Fruit fly (Drosophila melanogaster) whole organism, embryonic: Measurements from ENCODE around the gene hkb.

ENCODE experiments used
- Atf6 ChIP-seq: fragments of 200-800 bp; sonication (Bioruptor generic); IDR thresholded peaks from 2 replicates; pipeline ENCODE4 v1.3.6; 2022; ENCODE audit warnings: missing biosample characterization, missing genetic modification characterization
- CG11504 ChIP-seq: fragments of 200-800 bp; sonication (Bioruptor generic); optimal IDR thresholded peaks from 3 replicates; lab custom pipeline; 2019; ENCODE audit warnings: missing biosample characterization, mild to moderate bottlenecking, missing genetic modification characterization, moderate library complexity
- CG12155 ChIP-seq: fragments of 200-800 bp; sonication (Bioruptor generic); optimal IDR thresholded peaks from 3 replicates; lab custom pipeline; 2016; ENCODE audit warnings: missing biosample characterization, missing genetic modification characterization
- CG13894 ChIP-seq: fragments of 200-800 bp; sonication (Bioruptor generic); optimal IDR thresholded peaks from 3 replicates; lab custom pipeline; 2018; ENCODE audit warnings: missing biosample characterization, mild to moderate bottlenecking, missing genetic modification characterization, moderate library complexity
- CG14710 ChIP-seq: fragments of 200-800 bp; sonication (Bioruptor generic); optimal IDR thresholded peaks from 3 replicates; lab custom pipeline; 2019; ENCODE audit warnings: missing biosample characterization, mild to moderate bottlenecking, missing genetic modification characterization, moderate library complexity
- CG16815 ChIP-seq: fragments of 200-800 bp; sonication (Bioruptor generic); optimal IDR thresholded peaks from 3 replicates; lab custom pipeline; 2017; ENCODE audit warnings: missing biosample characterization, mild to moderate bottlenecking, missing genetic modification characterization
- CG18619 ChIP-seq: fragments of 200-800 bp; sonication (Bioruptor generic); optimal IDR thresholded peaks from 3 replicates; lab custom pipeline; 2017; ENCODE audit warnings: missing biosample characterization, mild to moderate bottlenecking, missing genetic modification characterization
- CG2202 ChIP-seq: fragments of 200-800 bp; sonication (Bioruptor generic); optimal IDR thresholded peaks from 2 replicates; lab custom pipeline; 2018; ENCODE audit warnings: missing biosample characterization, mild to moderate bottlenecking, missing genetic modification characterization
- CG31441 ChIP-seq: fragments of 200-800 bp; sonication (Bioruptor generic); IDR thresholded peaks from 2 replicates; pipeline ENCODE4 v1.3.6; 2022; ENCODE audit warnings: missing biosample characterization, missing genetic modification characterization
- CG34376 ChIP-seq: fragments of 200-800 bp; sonication (Bioruptor generic); optimal IDR thresholded peaks from 2 replicates; lab custom pipeline; 2018; ENCODE audit warnings: missing biosample characterization, mild to moderate bottlenecking, missing genetic modification characterization
- CG3838 ChIP-seq: fragments of 200-800 bp; sonication (Bioruptor generic); optimal IDR thresholded peaks from 3 replicates; lab custom pipeline; 2016; ENCODE audit warnings: missing biosample characterization, missing genetic modification characterization
- CG4820 ChIP-seq: fragments of 200-800 bp; sonication (Bioruptor generic); optimal IDR thresholded peaks from 3 replicates; lab custom pipeline; 2016; ENCODE audit warnings: missing biosample characterization, missing genetic modification characterization
- CG6654 ChIP-seq: fragments of 200-800 bp; sonication (Bioruptor generic); optimal IDR thresholded peaks from 2 replicates; lab custom pipeline; 2017; ENCODE audit warnings: missing biosample characterization, mild to moderate bottlenecking, missing genetic modification characterization
- CG7786 ChIP-seq: fragments of 200-800 bp; sonication (Bioruptor generic); optimal IDR thresholded peaks from 2 replicates; lab custom pipeline; 2016; ENCODE audit warnings: missing biosample characterization, missing genetic modification characterization
- CG7987 ChIP-seq: fragments of 200-800 bp; sonication (Bioruptor generic); optimal IDR thresholded peaks from 2 replicates; lab custom pipeline; 2018; ENCODE audit warnings: missing biosample characterization, mild to moderate bottlenecking, missing genetic modification characterization, moderate library complexity
- CG8290 ChIP-seq, 3 experiments: fragments of 200-800 bp; sonication (Bioruptor generic); optimal IDR thresholded peaks; 2 replicates each; lab custom pipeline; 2016 to 2019; ENCODE audit warnings: missing biosample characterization in 3 of 3, missing genetic modification characterization in 3 of 3, mild to moderate bottlenecking in 2 of 3, moderate library complexity in 1 of 3
- CG9437 ChIP-seq: fragments of 200-800 bp; sonication (Bioruptor generic); optimal IDR thresholded peaks from 2 replicates; lab custom pipeline; 2018; ENCODE audit warnings: missing biosample characterization, mild to moderate bottlenecking, missing genetic modification characterization
- CG9609 ChIP-seq: fragments of 200-800 bp; sonication (Bioruptor generic); optimal IDR thresholded peaks from 3 replicates; lab custom pipeline; 2016; ENCODE audit warnings: missing biosample characterization, missing genetic modification characterization
- CrebB ChIP-seq: fragments of 200-800 bp; sonication (Bioruptor generic); optimal IDR thresholded peaks from 3 replicates; lab custom pipeline; 2018; ENCODE audit warnings: missing biosample characterization, mild to moderate bottlenecking, missing genetic modification characterization
- Deaf1 ChIP-seq: fragments of 200-800 bp; optimal IDR thresholded peaks from 3 replicates; lab custom pipeline; 2019; ENCODE audit warnings: missing biosample characterization, mild to moderate bottlenecking, missing genetic modification characterization, moderate library complexity
- Dip3 ChIP-seq: fragments of 200-800 bp; sonication (Bioruptor generic); optimal IDR thresholded peaks from 3 replicates; lab custom pipeline; 2016; ENCODE audit warnings: missing biosample characterization, missing genetic modification characterization
- Dref ChIP-seq: fragments of 200-800 bp; sonication (Bioruptor generic); IDR thresholded peaks from 2 replicates; pipeline ENCODE4 v1.3.6; 2022; ENCODE audit warnings: missing biosample characterization, missing genetic modification characterization
- H15 ChIP-seq: fragments of 200-800 bp; sonication (Bioruptor generic); IDR thresholded peaks from 3 replicates; pipeline ENCODE4 v1.3.6; 2022; ENCODE audit warnings: missing biosample characterization, missing genetic modification characterization
- Hmx ChIP-seq: fragments of 200-800 bp; sonication (Bioruptor generic); optimal IDR thresholded peaks from 2 replicates; lab custom pipeline; 2016; ENCODE audit warnings: missing biosample characterization, missing genetic modification characterization
- Hr3 ChIP-seq: fragments of 200-800 bp; sonication (Bioruptor generic); optimal IDR thresholded peaks from 3 replicates; lab custom pipeline; 2016; ENCODE audit warnings: missing biosample characterization, missing genetic modification characterization
- Hr39 ChIP-seq: fragments of >200 bp; optimal IDR thresholded peaks from 2 replicates; lab custom pipeline; 2017
- Lhr ChIP-seq: fragments of 200-800 bp; sonication (Bioruptor generic); optimal IDR thresholded peaks from 3 replicates; lab custom pipeline; 2017; ENCODE audit warnings: mild to moderate bottlenecking, missing biosample characterization, missing genetic modification reagents, missing genetic modification characterization
- Lpt ChIP-seq: fragments of >200 bp; optimal IDR thresholded peaks from 2 replicates; lab custom pipeline; 2018; ENCODE audit warnings: missing biosample characterization, missing genetic modification characterization
- Nf-YB ChIP-seq: fragments of 200-800 bp; sonication (Bioruptor generic); optimal IDR thresholded peaks from 3 replicates; lab custom pipeline; 2019; ENCODE audit warnings: missing biosample characterization, mild to moderate bottlenecking, missing genetic modification characterization, moderate library complexity
- Pdp1 ChIP-seq, 2 experiments: fragments of 200-800 bp; sonication (Bioruptor generic); optimal IDR thresholded peaks; 3 replicates each; lab custom pipeline; 2016; ENCODE audit warnings: missing biosample characterization in 2 of 2, missing genetic modification characterization in 2 of 2, mild to moderate bottlenecking in 1 of 2, moderate library complexity in 1 of 2
- Poxn ChIP-seq: fragments of 200-800 bp; sonication (Bioruptor generic); IDR thresholded peaks from 2 replicates; pipeline ENCODE4 v1.3.6; 2022; ENCODE audit warnings: missing biosample characterization, missing genetic modification characterization
- Ptx1 ChIP-seq: fragments of 200-800 bp; sonication (Bioruptor generic); IDR thresholded peaks from 2 replicates; pipeline ENCODE4 v1.3.6; 2022; ENCODE audit warnings: missing biosample characterization, missing genetic modification characterization
- Usf ChIP-seq: fragments of 200-800 bp; sonication (Bioruptor generic); optimal IDR thresholded peaks from 2 replicates; lab custom pipeline; 2017; ENCODE audit warnings: missing genotype, missing biosample characterization, missing genetic modification characterization
- ac ChIP-seq: fragments of 200-800 bp; sonication (Bioruptor generic); optimal IDR thresholded peaks from 3 replicates; lab custom pipeline; 2017; ENCODE audit warnings: missing biosample characterization, mild to moderate bottlenecking, missing genetic modification characterization
- bcd ChIP-seq: fragments of 200-800 bp; sonication (Bioruptor generic); optimal IDR thresholded peaks from 2 replicates; lab custom pipeline; 2017; ENCODE audit warnings: missing biosample characterization, mild to moderate bottlenecking, missing genetic modification characterization
- chn ChIP-seq: fragments of 200-800 bp; sonication (Bioruptor generic); optimal IDR thresholded peaks from 2 replicates; lab custom pipeline; 2016; ENCODE audit warnings: missing biosample characterization, missing genetic modification characterization
- crol ChIP-seq: fragments of 200-800 bp; sonication (Bioruptor generic); IDR thresholded peaks from 2 replicates; pipeline ENCODE4 v1.3.6; 2022; ENCODE audit warnings: missing biosample characterization, missing genetic modification characterization
- crp ChIP-seq, 2 experiments: fragments of 200-800 bp; sonication (Bioruptor generic); optimal IDR thresholded peaks; 2 replicates in 1 of 2; 3 replicates in 1 of 2; lab custom pipeline; 2017; ENCODE audit warnings: missing biosample characterization in 2 of 2, missing genetic modification characterization in 2 of 2, mild to moderate bottlenecking in 1 of 2, moderate library complexity in 1 of 2
- emc ChIP-seq: fragments of 200-800 bp; sonication (Bioruptor generic); optimal IDR thresholded peaks from 2 replicates; lab custom pipeline; 2016; ENCODE audit warnings: missing biosample characterization, missing genetic modification characterization
- fd64A ChIP-seq: fragments of 200-800 bp; sonication (Bioruptor generic); optimal IDR thresholded peaks from 3 replicates; lab custom pipeline; 2018; ENCODE audit warnings: missing biosample characterization, mild to moderate bottlenecking, missing genetic modification characterization
- ftz-f1 ChIP-seq: fragments of 200-800 bp; sonication (Bioruptor generic); optimal IDR thresholded peaks from 2 replicates; lab custom pipeline; 2016; ENCODE audit warnings: missing biosample characterization, missing genetic modification characterization
- gfzf ChIP-seq: fragments of 200-800 bp; sonication (Bioruptor generic); optimal IDR thresholded peaks from 2 replicates; lab custom pipeline; 2016; ENCODE audit warnings: missing biosample characterization, mild to moderate bottlenecking, missing genetic modification characterization, moderate library complexity
- ham ChIP-seq: fragments of 200-800 bp; sonication (Bioruptor generic); IDR thresholded peaks from 2 replicates; pipeline ENCODE4 v1.3.6; 2022; ENCODE audit warnings: missing biosample characterization, missing genetic modification characterization
- hth ChIP-seq: fragments of >200 bp; optimal IDR thresholded peaks from 2 replicates; lab custom pipeline; 2017; ENCODE audit warnings: inconsistent platforms
- luna ChIP-seq: fragments of 200-800 bp; sonication (Bioruptor generic); optimal IDR thresholded peaks from 2 replicates; lab custom pipeline; 2016; ENCODE audit warnings: missing biosample characterization, missing genetic modification characterization
- p53 ChIP-seq: fragments of 200-800 bp; sonication (Bioruptor generic); optimal IDR thresholded peaks from 2 replicates; lab custom pipeline; 2016; ENCODE audit warnings: missing biosample characterization, missing genetic modification characterization
- pum ChIP-seq: fragments of 200-800 bp; sonication (Bioruptor generic); optimal IDR thresholded peaks from 2 replicates; lab custom pipeline; 2016; ENCODE audit warnings: missing biosample characterization, missing genetic modification characterization
- scrt ChIP-seq: fragments of 200-800 bp; sonication (Bioruptor generic); optimal IDR thresholded peaks from 2 replicates; lab custom pipeline; 2018; ENCODE audit warnings: missing biosample characterization, mild to moderate bottlenecking, missing genetic modification characterization, moderate library complexity
- sqz ChIP-seq: fragments of 200-800 bp; sonication (Bioruptor generic); optimal IDR thresholded peaks from 3 replicates; lab custom pipeline; 2018; ENCODE audit warnings: missing biosample characterization, mild to moderate bottlenecking, missing genetic modification characterization
- wek ChIP-seq: fragments of 200-800 bp; sonication (Bioruptor generic); optimal IDR thresholded peaks from 3 replicates; lab custom pipeline; 2018; ENCODE audit warnings: missing biosample characterization, mild to moderate bottlenecking, missing genetic modification characterization, moderate library complexity
- yki ChIP-seq: fragments of >200 bp; optimal IDR thresholded peaks from 3 replicates; lab custom pipeline; 2018
- zen ChIP-seq: fragments of 200-800 bp; sonication (Bioruptor generic); optimal IDR thresholded peaks from 3 replicates; lab custom pipeline; 2018; ENCODE audit warnings: missing biosample characterization, mild to moderate bottlenecking, missing genetic modification characterization, moderate library complexity

hkb gene

dm6 chr3R:4387490-4387889, 41.0 kb upstream of the hkb start, which contains the start of gene tub (continued):
- TF ChIP-seq ac (GFP tag; lab: Kevin White, UChicago) (no peak), CG4820 (GFP tag; lab: Kevin White, UChicago) (peak; percentile 24), H15 (GFP tag; lab: Robert Waterston, UW) (no peak), Dref (GFP tag; lab: Robert Waterston, UW) (peak; percentile 47), CG6654 (GFP tag; lab: Kevin White, UChicago) (no peak), bcd (no peak), ftz-f1 (GFP tag; lab: Kevin White, UChicago) (peak; percentile 22), CG16815 (GFP tag; lab: Kevin White, UChicago) (no peak), sqz (no peak), fd64A (no peak), chn (peak; percentile 1), yki (no peak), CG8290 (GFP tag; optimal IDR thresholded peaks at IDR 0.05; lab: Kevin White, UChicago) (peak; percentile 30), CG8290 (tag; optimal IDR thresholded peaks at IDR 0.05; lab: Kevin White, UChicago) (peak in 1 of 2 experiments; percentile 82), CrebB (tag; lab: Kevin White, UChicago) (peak; percentile 32), emc (GFP tag; lab: Kevin White, UChicago) (peak; percentile 1), Ptx1 (GFP tag; lab: Robert Waterston, UW) (no peak), zen (tag; lab: Kevin White, UChicago) (peak; percentile 67), Atf6 (peak; percentile 32; the same call in 1 of the 2 replicates), CG14710 (tag; lab: Kevin White, UChicago) (peak; percentile 57), Dip3 (peak; percentile 16), CG18619 (no peak), Lhr (GFP tag; lab: Kevin White, UChicago) (peak; percentile 62), crp (GFP tag; optimal IDR thresholded peaks at IDR 0.05; lab: Kevin White, UChicago) (peak in 1 of 2 experiments; percentile 12), Poxn (no peak), Hr39 (no peak), ham (no peak), CG7987 (GFP tag; lab: Kevin White, UChicago) (peak; percentile 73), CG11504 (no peak), CG3838 (GFP tag; lab: Kevin White, UChicago) (no peak), scrt (GFP tag; lab: Kevin White, UChicago) (no peak), hth (lab: Kevin White, UChicago) (no peak), p53 (GFP tag; lab: Kevin White, UChicago) (no peak), Usf (no peak), CG9609 (peak; percentile 9), CG9437 (GFP tag; lab: Kevin White, UChicago) (peak; percentile 8), Hr3 (GFP tag; lab: Kevin White, UChicago) (peak; percentile 20), CG2202 (tag; lab: Kevin White, UChicago) (no peak), Nf-YB (peak; percentile 18), CG31441 (GFP tag; lab: Robert Waterston, UW) (no peak; the same call in 1 of the 2 replicates), CG13894 (no peak), Hmx (GFP tag; lab: Kevin White, UChicago) (no peak), luna (GFP tag; lab: Kevin White, UChicago) (no peak), CG7786 (peak; percentile 23), crol (no peak), pum (peak; percentile 12), Deaf1 (tag; lab: Kevin White, UChicago) (no peak), gfzf (peak; percentile 83), Pdp1 (GFP tag; optimal IDR thresholded peaks at IDR 0.05; lab: Kevin White, UChicago) (peak; percentile 24 to 87), CG12155 (GFP tag; lab: Kevin White, UChicago) (peak; percentile 36), wek (GFP tag; lab: Kevin White, UChicago) (peak; percentile 98), CG34376 (GFP tag; lab: Kevin White, UChicago) (peak; percentile 11), Lpt (no peak)
